Fruit fly (Drosophila melanogaster) whole organism, wandering third instar larva: Measurements from ENCODE around the gene CG42397.

Experiments
- Abd-B ChIP-seq: fragments of >200 bp; optimal IDR thresholded peaks from 2 replicates; lab custom pipeline; 2017; ENCODE audit warnings: missing biosample characterization, missing genetic modification characterization
- CrebA ChIP-seq: fragments of 200-800 bp; sonication (Bioruptor generic); optimal IDR thresholded peaks from 2 replicates; lab custom pipeline; 2016; ENCODE audit warnings: missing biosample characterization, mild to moderate bottlenecking, missing genetic modification characterization, borderline replicate concordance
- HLH106 ChIP-seq: fragments of 200-800 bp; optimal IDR thresholded peaks from 3 replicates; lab custom pipeline; 2019; ENCODE audit warnings: missing biosample characterization, mild to moderate bottlenecking, missing genetic modification characterization, moderate library complexity
- Hnf4 ChIP-seq: fragments of 200-800 bp; sonication (Bioruptor generic); optimal IDR thresholded peaks from 2 replicates; lab custom pipeline; 2016; ENCODE audit warnings: missing biosample characterization, mild to moderate bottlenecking, missing genetic modification characterization
- Myc ChIP-seq: fragments of >200 bp; optimal IDR thresholded peaks from 2 replicates; lab custom pipeline; 2017
- Rel ChIP-seq, 2 experiments: fragments of 200-800 bp; sonication (Bioruptor generic) in 1 of 2; optimal IDR thresholded peaks; 2 replicates in 1 of 2; 3 replicates in 1 of 2; lab custom pipeline; 2016 to 2019; ENCODE audit warnings: mild to moderate bottlenecking in 2 of 2, missing biosample characterization in 2 of 2, missing genetic modification characterization in 2 of 2, moderate library complexity in 1 of 2
- br ChIP-seq: fragments of 200-800 bp; sonication (Bioruptor generic); optimal IDR thresholded peaks from 2 replicates; lab custom pipeline; 2016; ENCODE audit warnings: missing biosample characterization, missing genetic modification characterization
- dmrt93B ChIP-seq: fragments of 200-800 bp; sonication (Bioruptor generic); optimal IDR thresholded peaks from 2 replicates; lab custom pipeline; 2018; ENCODE audit warnings: missing biosample characterization, mild to moderate bottlenecking, missing genetic modification characterization
- fru ChIP-seq: fragments of 200-800 bp; sonication (Bioruptor generic); optimal IDR thresholded peaks from 3 replicates; lab custom pipeline; 2016; ENCODE audit warnings: missing biosample characterization, mild to moderate bottlenecking, missing genetic modification characterization
- h ChIP-seq: fragments of 200-800 bp; sonication (Bioruptor generic); optimal IDR thresholded peaks from 3 replicates; lab custom pipeline; 2016; ENCODE audit warnings: missing biosample characterization, mild to moderate bottlenecking, missing genetic modification characterization
- pan ChIP-seq: fragments of >200 bp; optimal IDR thresholded peaks from 2 replicates; lab custom pipeline; 2017
- psq ChIP-seq: fragments of 200-800 bp; sonication (Bioruptor generic); optimal IDR thresholded peaks from 3 replicates; lab custom pipeline; 2017; ENCODE audit warnings: missing biosample characterization, mild to moderate bottlenecking, missing genetic modification characterization, moderate library complexity
- sv ChIP-seq: fragments of 200-800 bp; sonication (Bioruptor generic); optimal IDR thresholded peaks from 3 replicates; lab custom pipeline; 2016; ENCODE audit warnings: missing biosample characterization, missing genetic modification characterization
- usp ChIP-seq: fragments of >200 bp; optimal IDR thresholded peaks from 2 replicates; lab custom pipeline; 2017; ENCODE audit warnings: missing biosample characterization, missing genetic modification characterization

DNA sequence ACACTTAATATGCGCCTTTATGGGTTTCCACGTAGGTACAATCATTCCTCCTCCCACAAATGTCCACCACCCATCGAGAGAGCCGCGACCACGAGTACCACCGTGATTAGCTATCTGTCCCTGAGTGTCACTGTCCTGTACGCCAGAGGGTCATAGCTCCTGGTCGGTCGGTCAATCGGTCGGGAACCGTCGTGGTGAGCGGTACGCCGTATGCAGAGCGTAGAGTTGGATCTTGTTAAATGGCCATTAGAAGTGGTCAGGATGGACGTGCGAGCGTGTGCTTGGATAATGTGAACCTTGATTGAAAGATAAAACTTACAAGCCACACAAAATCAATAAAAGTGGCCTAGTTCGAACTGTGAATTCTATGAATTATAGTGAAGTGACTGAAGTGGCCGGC lies 11.0 kb upstream of the CG42397 start, which contains the start of gene CG6938:
- TF ChIP-seq Rel (GFP tag; optimal IDR thresholded peaks at IDR 0.05; lab: Kevin White, UChicago): no peak
- no peak for TF ChIP-seq Rel (tag; optimal IDR thresholded peaks at IDR 0.05; lab: Kevin White, UChicago)
- TF ChIP-seq Abd-B (GFP tag; lab: Kevin White, UChicago): no peak
- TF ChIP-seq psq (GFP tag; lab: Kevin White, UChicago): no peak
- TF ChIP-seq Myc (lab: Kevin White, UChicago): no peak
- TF ChIP-seq HLH106 (tag; lab: Kevin White, UChicago): no peak
- TF ChIP-seq br (GFP tag; lab: Kevin White, UChicago): no peak
- no peak for TF ChIP-seq pan (lab: Kevin White, UChicago)
- TF ChIP-seq usp (GFP tag; lab: Kevin White, UChicago): no peak
- no peak for TF ChIP-seq fru (GFP tag; lab: Kevin White, UChicago)
- no peak for TF ChIP-seq sv
- TF ChIP-seq h (GFP tag; lab: Kevin White, UChicago): no peak
- TF ChIP-seq dmrt93B: no peak
- TF ChIP-seq CrebA (GFP tag; lab: Kevin White, UChicago): no peak
- TF ChIP-seq Hnf4 (GFP tag; lab: Kevin White, UChicago): no peak
